Fruit fly (Drosophila melanogaster) whole organism, embryonic: ENCODE measurements around the gene CG3902.

Source experiments
- Ada2b ChIP-seq: fragments of 200-800 bp; sonication (Bioruptor generic); IDR thresholded peaks from 2 replicates; pipeline ENCODE4 v1.3.6; 2022; ENCODE audit warnings: missing biosample characterization, missing genetic modification characterization
- Bdp1 ChIP-seq: fragments of 200-800 bp; sonication (Bioruptor generic); optimal IDR thresholded peaks from 3 replicates; lab custom pipeline; 2016; ENCODE audit warnings: missing biosample characterization, missing genetic modification characterization
- CG12236 ChIP-seq: fragments of 200-800 bp; sonication (Bioruptor generic); optimal IDR thresholded peaks from 2 replicates; lab custom pipeline; 2016; ENCODE audit warnings: missing biosample characterization, missing genetic modification characterization
- CG13424 ChIP-seq: fragments of 200-800 bp; sonication (Bioruptor generic); optimal IDR thresholded peaks from 2 replicates; lab custom pipeline; 2019; ENCODE audit warnings: missing biosample characterization, mild to moderate bottlenecking, missing genetic modification characterization, moderate library complexity
- CG14965 ChIP-seq: fragments of 200-800 bp; sonication (Bioruptor generic); optimal IDR thresholded peaks from 2 replicates; lab custom pipeline; 2016; ENCODE audit warnings: missing biosample characterization, missing genetic modification characterization, borderline replicate concordance
- CG1647 ChIP-seq: fragments of 200-800 bp; sonication (Bioruptor generic); optimal IDR thresholded peaks from 3 replicates; lab custom pipeline; 2016; ENCODE audit warnings: missing biosample characterization, missing genetic modification characterization
- CG17186 ChIP-seq: fragments of 200-800 bp; sonication (Bioruptor generic); optimal IDR thresholded peaks from 3 replicates; lab custom pipeline; 2017; ENCODE audit warnings: missing biosample characterization, missing genetic modification reagents, missing genetic modification characterization
- CG17361 ChIP-seq: fragments of 200-800 bp; sonication (Bioruptor generic); IDR thresholded peaks from 3 replicates; pipeline ENCODE4 v1.3.6; 2022; ENCODE audit warnings: missing biosample characterization, missing genetic modification characterization
- CG30403 ChIP-seq: fragments of 200-800 bp; sonication (Bioruptor generic); optimal IDR thresholded peaks from 3 replicates; lab custom pipeline; 2016; ENCODE audit warnings: missing biosample characterization, missing genetic modification characterization
- CG30431 ChIP-seq: fragments of 200-800 bp; sonication (Bioruptor generic); optimal IDR thresholded peaks from 2 replicates; lab custom pipeline; 2017; ENCODE audit warnings: missing biosample characterization, missing genetic modification characterization
- CG31388 ChIP-seq: fragments of 200-800 bp; sonication (Bioruptor generic); optimal IDR thresholded peaks from 2 replicates; lab custom pipeline; 2016; ENCODE audit warnings: missing biosample characterization, missing genetic modification characterization
- CG31441 ChIP-seq: fragments of 200-800 bp; sonication (Bioruptor generic); IDR thresholded peaks from 2 replicates; pipeline ENCODE4 v1.3.6; 2022; ENCODE audit warnings: missing biosample characterization, missing genetic modification characterization
- CG32772 ChIP-seq: fragments of 200-800 bp; sonication (Bioruptor generic); IDR thresholded peaks from 2 replicates; pipeline ENCODE4 v1.3.6; 2022; ENCODE audit warnings: missing biosample characterization, missing genetic modification characterization
- CG3281 ChIP-seq: fragments of 200-800 bp; sonication (Bioruptor generic); optimal IDR thresholded peaks from 3 replicates; lab custom pipeline; 2017; ENCODE audit warnings: missing biosample characterization, mild to moderate bottlenecking, missing genetic modification characterization
- CG33557 ChIP-seq: fragments of 200-800 bp; sonication (Bioruptor generic); optimal IDR thresholded peaks from 2 replicates; lab custom pipeline; 2019; ENCODE audit warnings: missing biosample characterization, mild to moderate bottlenecking, missing genetic modification characterization, moderate library complexity
- CG4328 ChIP-seq: fragments of 200-800 bp; sonication (Bioruptor generic); optimal IDR thresholded peaks from 3 replicates; lab custom pipeline; 2017; ENCODE audit warnings: missing biosample characterization, missing genetic modification reagents, missing genetic modification characterization
- CG4404 ChIP-seq: fragments of 200-800 bp; sonication (Bioruptor generic); IDR thresholded peaks from 2 replicates; pipeline ENCODE4 v1.3.6; 2022; ENCODE audit warnings: missing biosample characterization, missing genetic modification characterization
- CG5180 ChIP-seq: fragments of 200-800 bp; sonication (Bioruptor generic); optimal IDR thresholded peaks from 3 replicates; lab custom pipeline; 2017; ENCODE audit warnings: missing biosample characterization, missing genetic modification characterization, mild to moderate bottlenecking, moderate library complexity, missing genetic modification reagents
- D19A ChIP-seq: fragments of 200-800 bp; optimal IDR thresholded peaks from 3 replicates; lab custom pipeline; 2019; ENCODE audit warnings: missing biosample characterization, mild to moderate bottlenecking, missing genetic modification characterization, moderate library complexity
- Ets65A ChIP-seq: fragments of 200-800 bp; sonication (Bioruptor generic); peaks from one replicate; lab custom pipeline; 2016; ENCODE audit warnings: missing biosample characterization, missing genetic modification characterization
- Gug ChIP-seq: fragments of 200-800 bp; sonication (Bioruptor generic); IDR thresholded peaks from 4 replicates; pipeline ENCODE4 v1.3.6; 2022; ENCODE audit warnings: missing biosample characterization, missing genetic modification characterization
- Hr39 ChIP-seq: fragments of >200 bp; optimal IDR thresholded peaks from 2 replicates; lab custom pipeline; 2017
- Med ChIP-seq: fragments of 200-800 bp; sonication (Bioruptor generic); peaks from one replicate; lab custom pipeline; 2016; ENCODE audit warnings: missing biosample characterization, missing genetic modification characterization, mild to moderate bottlenecking, inconsistent platforms, moderate library complexity
- Meics ChIP-seq: fragments of 200-800 bp; sonication (Bioruptor generic); optimal IDR thresholded peaks from 2 replicates; lab custom pipeline; 2017; ENCODE audit warnings: missing biosample characterization, mild to moderate bottlenecking, missing genetic modification characterization
- Mrtf ChIP-seq: fragments of 200-800 bp; sonication (Bioruptor generic); IDR thresholded peaks from 3 replicates; pipeline ENCODE4 v1.3.6; 2022; ENCODE audit warnings: missing biosample characterization, missing genetic modification characterization
- Myb ChIP-seq: fragments of 200-800 bp; sonication (Bioruptor generic); optimal IDR thresholded peaks from 2 replicates; lab custom pipeline; 2016; ENCODE audit warnings: missing biosample characterization, missing genetic modification characterization
- Sox100B ChIP-seq: fragments of 200-800 bp; sonication (Bioruptor generic); optimal IDR thresholded peaks from 3 replicates; lab custom pipeline; 2018; ENCODE audit warnings: missing biosample characterization, mild to moderate bottlenecking, missing genetic modification characterization
- Sox102F ChIP-seq: fragments of 200-800 bp; sonication (Bioruptor generic); optimal IDR thresholded peaks from 2 replicates; lab custom pipeline; 2018; ENCODE audit warnings: missing biosample characterization, mild to moderate bottlenecking, missing genetic modification characterization, moderate library complexity
- Tbp ChIP-seq: fragments of >200 bp; optimal IDR thresholded peaks from 2 replicates; lab custom pipeline; 2018; ENCODE audit warnings: missing biosample characterization, missing genetic modification characterization
- ato ChIP-seq: fragments of 200-800 bp; sonication (Bioruptor generic); IDR thresholded peaks from 2 replicates; pipeline ENCODE4 v1.3.6; 2022; ENCODE audit warnings: missing biosample characterization, missing genetic modification characterization; ENCODE audit not compliant: partially characterized antibody
- bsh ChIP-seq, 2 experiments: fragments of 200-800 bp; sonication (Bioruptor generic); optimal IDR thresholded peaks; 2 replicates each; lab custom pipeline; 2017 to 2018; ENCODE audit warnings: mild to moderate bottlenecking in 2 of 2, missing biosample characterization in 2 of 2, missing genetic modification characterization in 2 of 2, moderate library complexity in 1 of 2
- cg ChIP-seq: fragments of 200-800 bp; sonication (Bioruptor generic); optimal IDR thresholded peaks from 3 replicates; lab custom pipeline; 2019; ENCODE audit warnings: missing biosample characterization, mild to moderate bottlenecking, missing genetic modification characterization, moderate library complexity
- chn ChIP-seq: fragments of 200-800 bp; sonication (Bioruptor generic); optimal IDR thresholded peaks from 2 replicates; lab custom pipeline; 2016; ENCODE audit warnings: missing biosample characterization, missing genetic modification characterization
- fd3F ChIP-seq: fragments of 200-800 bp; sonication (Bioruptor generic); optimal IDR thresholded peaks from 2 replicates; lab custom pipeline; 2018; ENCODE audit warnings: missing biosample characterization, mild to moderate bottlenecking, missing genetic modification characterization, moderate library complexity
- maf-S ChIP-seq: fragments of 200-800 bp; sonication (Bioruptor generic); optimal IDR thresholded peaks from 2 replicates; lab custom pipeline; 2016; ENCODE audit warnings: missing biosample characterization, missing genetic modification characterization
- mld ChIP-seq: fragments of 200-800 bp; sonication (Bioruptor generic); IDR thresholded peaks from 3 replicates; pipeline ENCODE4 v1.3.6; 2022; ENCODE audit warnings: missing biosample characterization, missing genetic modification characterization; ENCODE audit not compliant: partially characterized antibody
- nom ChIP-seq: fragments of 200-800 bp; sonication (Bioruptor generic); optimal IDR thresholded peaks from 2 replicates; lab custom pipeline; 2017; ENCODE audit warnings: missing biosample characterization, missing genetic modification characterization, mild to moderate bottlenecking, moderate library complexity, missing genetic modification reagents
- onecut ChIP-seq: fragments of 200-800 bp; sonication (Bioruptor generic); IDR thresholded peaks from 2 replicates; pipeline ENCODE4 v1.3.6; 2022; ENCODE audit warnings: missing biosample characterization, missing genetic modification characterization
- org-1 ChIP-seq: fragments of 200-800 bp; sonication (Bioruptor generic); optimal IDR thresholded peaks from 2 replicates; lab custom pipeline; 2017; ENCODE audit warnings: missing biosample characterization, missing genetic modification characterization
- pb ChIP-seq: fragments of 200-800 bp; sonication (Bioruptor generic); optimal IDR thresholded peaks from 3 replicates; lab custom pipeline; 2016; ENCODE audit warnings: missing biosample characterization, missing genetic modification characterization
- pum ChIP-seq: fragments of 200-800 bp; sonication (Bioruptor generic); optimal IDR thresholded peaks from 2 replicates; lab custom pipeline; 2016; ENCODE audit warnings: missing biosample characterization, missing genetic modification characterization
- sob ChIP-seq: fragments of 200-800 bp; sonication (Bioruptor generic); IDR thresholded peaks from 2 replicates; pipeline ENCODE4 v1.3.6; 2022; ENCODE audit warnings: missing biosample characterization, missing genetic modification characterization
- usp ChIP-seq: fragments of >200 bp; optimal IDR thresholded peaks from 2 replicates; lab custom pipeline; 2017; ENCODE audit warnings: missing biosample characterization, missing genetic modification characterization
- vfl ChIP-seq: fragments of 200-800 bp; sonication (Bioruptor generic); optimal IDR thresholded peaks from 2 replicates; lab custom pipeline; 2016; ENCODE audit warnings: missing biosample characterization, missing genetic modification characterization

CG3902 gene

DNA sequence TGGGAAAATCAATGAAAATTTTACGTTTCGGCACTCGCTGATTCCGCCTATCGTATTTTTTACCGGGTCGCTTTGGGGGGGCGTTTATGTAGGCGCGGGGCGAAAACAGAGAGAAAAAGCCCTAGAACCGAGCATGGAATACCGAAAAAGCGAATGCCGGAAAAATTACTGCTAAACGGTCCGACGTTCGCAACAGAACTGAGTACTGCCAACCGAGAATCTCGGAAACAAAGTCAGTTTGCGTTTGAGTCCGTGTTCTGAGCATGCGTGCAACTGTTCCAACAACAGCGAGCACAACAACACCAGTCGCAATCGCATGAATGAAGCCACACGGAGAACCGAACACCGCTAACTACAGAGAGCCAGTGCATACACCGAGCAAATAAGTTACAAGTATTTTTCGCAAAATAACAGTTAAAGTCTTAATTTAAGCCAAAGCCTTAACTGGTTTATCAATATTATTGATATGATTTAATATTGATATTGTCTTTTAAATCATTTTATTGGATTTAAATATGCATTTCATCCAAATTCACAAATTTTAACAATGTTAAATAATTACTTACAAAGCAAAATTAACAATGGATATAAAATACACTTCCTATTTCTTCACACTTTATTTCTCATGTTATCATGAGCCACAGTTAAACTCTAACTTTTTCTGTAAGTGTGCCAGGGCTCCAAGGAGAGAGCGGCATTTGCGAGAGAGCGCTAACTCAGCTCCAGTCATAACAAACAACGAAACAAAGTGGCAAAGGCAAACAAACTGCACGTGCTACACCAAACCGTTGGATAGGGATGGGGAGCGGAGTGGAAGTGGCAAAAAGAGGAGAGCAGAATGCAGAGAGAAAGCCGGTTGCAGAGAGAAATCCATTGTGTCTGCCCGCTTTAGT is 7.6 kb downstream of the CG3902 start, which contains the start of gene CG3961 (continued):
- TF ChIP-seq Mrtf, result peak; percentile 84; the same call in 1 of the 3 replicates
- peak; percentile 55 for TF ChIP-seq pb (GFP tag; lab: Kevin White, UChicago)

DNA sequence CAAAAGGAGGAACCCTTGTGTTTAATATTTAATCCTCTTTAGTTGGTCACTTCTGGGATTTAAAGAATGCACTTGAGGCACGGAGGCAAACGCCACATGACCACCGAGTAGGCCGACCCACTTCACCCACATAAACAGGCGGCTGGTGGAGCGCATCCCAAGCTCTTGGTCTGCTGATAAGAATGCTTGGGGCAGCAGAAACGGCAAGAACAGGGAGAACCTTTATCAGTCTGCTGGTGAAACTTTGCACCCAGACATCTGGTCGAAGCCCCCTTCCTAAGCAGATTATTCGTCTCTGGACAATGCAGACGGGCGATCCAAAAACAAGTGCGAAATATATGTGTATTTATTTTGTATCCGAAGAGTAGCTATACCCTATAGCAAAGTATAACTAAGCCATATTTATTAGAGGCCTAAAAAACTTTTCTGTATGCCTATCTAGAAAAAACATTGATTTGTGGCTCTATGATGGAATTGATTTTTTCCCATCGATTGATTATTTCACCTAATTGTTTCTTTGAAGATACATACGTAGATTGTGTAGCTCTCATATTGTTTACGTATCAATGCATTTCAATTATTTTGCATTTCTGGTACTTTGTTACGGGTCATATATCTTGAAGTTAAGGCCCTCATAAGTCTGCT is 8.7 kb downstream of the CG3902 start:
- no peak for TF ChIP-seq Ada2b (GFP tag; lab: Robert Waterston, UW)
- TF ChIP-seq D19A (tag; lab: Kevin White, UChicago), result peak; percentile 64
- TF ChIP-seq CG17361 (GFP tag; lab: Robert Waterston, UW), result no peak
- no peak for TF ChIP-seq onecut (GFP tag; lab: Robert Waterston, UW)
- TF ChIP-seq bsh (GFP tag; optimal IDR thresholded peaks at IDR 0.05; lab: Kevin White, UChicago), result peak in 1 of 2 experiments; percentile 44
- peak; percentile 89 for TF ChIP-seq nom
- TF ChIP-seq Ets65A (GFP tag; lab: Kevin White, UChicago), result peak; percentile 76
- TF ChIP-seq sob (GFP tag; lab: Robert Waterston, UW), result 0 out of 2 replicates have a peak, but pooled peaks have one; percentile 5
- peak; percentile 78 for TF ChIP-seq Med (GFP tag; lab: Kevin White, UChicago)
- TF ChIP-seq org-1 (GFP tag; lab: Kevin White, UChicago), result no peak
- TF ChIP-seq fd3F (GFP tag; lab: Kevin White, UChicago), result no peak

DNA sequence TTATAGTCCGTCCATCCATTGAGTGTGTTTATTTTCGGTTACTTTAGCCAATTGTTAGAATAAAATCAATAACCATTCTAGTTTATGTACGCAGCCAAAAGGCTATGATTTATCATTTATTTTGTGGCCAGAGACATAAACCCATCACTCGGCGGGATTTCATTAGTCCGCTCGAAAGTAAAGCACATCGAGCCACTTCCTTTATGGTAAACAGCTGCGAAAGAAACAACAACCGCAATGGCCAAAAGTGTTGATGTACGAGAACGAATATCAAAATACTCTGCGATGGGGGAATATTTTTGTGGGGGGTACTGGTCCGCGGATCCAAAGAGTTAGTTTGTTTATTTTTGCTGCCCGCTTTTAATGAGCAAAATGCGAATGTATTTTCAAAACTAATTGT is 16.5 kb downstream of the CG3902 start:
- TF ChIP-seq Sox100B (GFP tag; lab: Kevin White, UChicago) (no peak), CG14965 (GFP tag; lab: Kevin White, UChicago) (no peak), Sox102F (GFP tag; lab: Kevin White, UChicago) (no peak), CG5180 (GFP tag; lab: Kevin White, UChicago) (no peak), D19A (tag; lab: Kevin White, UChicago) (peak; percentile 12), ato (GFP tag; lab: Robert Waterston, UW) (no peak), CG4328 (peak; percentile 93), Gug (GFP tag; lab: Robert Waterston, UW) (no peak), onecut (GFP tag; lab: Robert Waterston, UW) (no peak), CG13424 (tag; lab: Kevin White, UChicago) (no peak), pum (GFP tag; lab: Kevin White, UChicago) (no peak), CG33557 (no peak), org-1 (GFP tag; lab: Kevin White, UChicago) (peak; percentile 58), CG3281 (no peak), Meics (GFP tag; lab: Kevin White, UChicago) (no peak), CG31441 (GFP tag; lab: Robert Waterston, UW) (no peak), CG17186 (no peak)

DNA sequence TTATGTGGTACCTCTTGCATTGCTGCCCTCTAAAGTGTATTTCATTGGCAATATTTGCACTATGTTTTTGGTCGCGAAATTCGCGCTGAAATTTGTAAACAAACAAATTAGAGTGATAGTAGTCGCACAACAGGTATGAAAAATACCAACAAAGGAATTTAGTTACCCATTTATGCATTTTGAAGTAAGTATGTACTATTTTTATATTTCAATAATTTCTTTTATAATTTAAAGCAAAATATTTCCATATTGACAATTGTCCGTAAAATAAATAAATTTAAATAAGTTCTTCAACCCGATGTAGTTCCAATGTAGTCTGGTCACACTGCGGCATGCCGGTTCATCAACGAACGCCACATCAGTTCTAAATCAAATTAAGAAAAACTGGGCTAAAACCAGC is 25.7 kb downstream of the CG3902 start, which contains the start of the genes Rad9 and Uggt:
Gene Rad9, minus strand, starts transcription at position 114 of the 400 bp plus-strand sequence.
Gene Uggt, plus strand, starts transcription at position 308 of the 400 bp plus-strand sequence.
- TF ChIP-seq Tbp (GFP tag; lab: Kevin White, UChicago) (no peak), CG12236 (no peak), CG30403 (GFP tag; lab: Kevin White, UChicago) (peak; percentile 35), maf-S (GFP tag; lab: Kevin White, UChicago) (no peak), CG32772 (GFP tag; lab: Robert Waterston, UW) (no peak), CG17186 (no peak), Myb (no peak), CG31388 (no peak), mld (no peak), CG4404 (GFP tag; lab: Robert Waterston, UW) (no peak), Hr39 (lab: Kevin White, UChicago) (no peak), CG30431 (no peak), vfl (GFP tag; lab: Kevin White, UChicago) (no peak), Bdp1 (GFP tag; lab: Kevin White, UChicago) (no peak), Med (GFP tag; lab: Kevin White, UChicago) (no peak), usp (GFP tag; lab: Kevin White, UChicago) (no peak), CG1647 (GFP tag; lab: Kevin White, UChicago) (no peak), cg (GFP tag; lab: Kevin White, UChicago) (no peak), chn (GFP tag; lab: Kevin White, UChicago) (no peak)
